Fruit fly (Drosophila melanogaster) whole organism, embryonic: ENCODE data around the gene Arc42.

Experiments
- Atf3 ChIP-seq: fragments of 200-800 bp; sonication (Bioruptor generic); optimal IDR thresholded peaks from 3 replicates; lab custom pipeline; 2016; ENCODE audit warnings: missing biosample characterization, missing genetic modification characterization
- CG10267 ChIP-seq: fragments of 200-800 bp; sonication (Bioruptor generic); optimal IDR thresholded peaks from 2 replicates; lab custom pipeline; 2018; ENCODE audit warnings: missing biosample characterization, mild to moderate bottlenecking, missing genetic modification characterization, moderate library complexity
- CG10366 ChIP-seq: fragments of 200-800 bp; sonication (Bioruptor generic); IDR thresholded peaks from 2 replicates; pipeline ENCODE4 v1.3.6; 2022; ENCODE audit warnings: missing biosample characterization, missing genetic modification characterization
- CG10431 ChIP-seq: fragments of 200-800 bp; sonication (Bioruptor generic); optimal IDR thresholded peaks from 3 replicates; lab custom pipeline; 2018; ENCODE audit warnings: missing biosample characterization, mild to moderate bottlenecking, missing genetic modification characterization
- CG11093 ChIP-seq: fragments of 200-800 bp; sonication (Bioruptor generic); IDR thresholded peaks from 3 replicates; pipeline ENCODE4 v1.3.6; 2022; ENCODE audit warnings: missing biosample characterization, missing genetic modification characterization
- CG11723 ChIP-seq: fragments of 200-800 bp; sonication (Bioruptor generic); optimal IDR thresholded peaks from 2 replicates; lab custom pipeline; 2017; ENCODE audit warnings: missing biosample characterization, mild to moderate bottlenecking, missing genetic modification characterization
- CG12104 ChIP-seq: fragments of 200-800 bp; sonication (Bioruptor generic); optimal IDR thresholded peaks from 3 replicates; lab custom pipeline; 2016; ENCODE audit warnings: missing biosample characterization, missing genetic modification characterization
- CG13123 ChIP-seq: fragments of 200-800 bp; sonication (Bioruptor generic); optimal IDR thresholded peaks from 2 replicates; lab custom pipeline; 2016; ENCODE audit warnings: missing biosample characterization, missing genetic modification characterization
- CG13296 ChIP-seq: fragments of 200-800 bp; sonication (Bioruptor generic); optimal IDR thresholded peaks from 3 replicates; lab custom pipeline; 2018; ENCODE audit warnings: missing biosample characterization, mild to moderate bottlenecking, missing genetic modification characterization
- CG13894 ChIP-seq: fragments of 200-800 bp; sonication (Bioruptor generic); optimal IDR thresholded peaks from 3 replicates; lab custom pipeline; 2018; ENCODE audit warnings: missing biosample characterization, mild to moderate bottlenecking, missing genetic modification characterization, moderate library complexity
- CG1529 ChIP-seq: fragments of 200-800 bp; sonication (Bioruptor generic); optimal IDR thresholded peaks from 3 replicates; lab custom pipeline; 2018; ENCODE audit warnings: missing biosample characterization, missing genetic modification characterization
- CG15696 ChIP-seq: fragments of 200-800 bp; sonication (Bioruptor generic); optimal IDR thresholded peaks from 2 replicates; lab custom pipeline; 2019; ENCODE audit warnings: missing biosample characterization, mild to moderate bottlenecking, missing genetic modification characterization, moderate library complexity
- CG16863 ChIP-seq: fragments of 200-800 bp; sonication (Bioruptor generic); optimal IDR thresholded peaks from 3 replicates; lab custom pipeline; 2016; ENCODE audit warnings: missing biosample characterization, missing genetic modification characterization
- CG17612 ChIP-seq: fragments of 200-800 bp; sonication (Bioruptor generic); IDR thresholded peaks from 2 replicates; pipeline ENCODE4 v1.3.6; 2022; ENCODE audit warnings: missing biosample characterization, missing genetic modification characterization
- CG1792 ChIP-seq: fragments of 200-800 bp; sonication (Bioruptor generic); optimal IDR thresholded peaks from 2 replicates; lab custom pipeline; 2016; ENCODE audit warnings: missing biosample characterization, missing genetic modification characterization
- CG18262 ChIP-seq: fragments of 200-800 bp; optimal IDR thresholded peaks from 3 replicates; lab custom pipeline; 2019; ENCODE audit warnings: missing biosample characterization, mild to moderate bottlenecking, missing genetic modification characterization, moderate library complexity
- CG2202 ChIP-seq: fragments of 200-800 bp; sonication (Bioruptor generic); optimal IDR thresholded peaks from 2 replicates; lab custom pipeline; 2018; ENCODE audit warnings: missing biosample characterization, mild to moderate bottlenecking, missing genetic modification characterization
- CG30431 ChIP-seq: fragments of 200-800 bp; sonication (Bioruptor generic); optimal IDR thresholded peaks from 2 replicates; lab custom pipeline; 2017; ENCODE audit warnings: missing biosample characterization, missing genetic modification characterization
- CG31365 ChIP-seq: fragments of 200-800 bp; sonication (Bioruptor generic); optimal IDR thresholded peaks from 2 replicates; lab custom pipeline; 2018; ENCODE audit warnings: missing biosample characterization, mild to moderate bottlenecking, missing genetic modification characterization
- CG34422 ChIP-seq: fragments of 200-800 bp; sonication (Bioruptor generic); IDR thresholded peaks from 3 replicates; pipeline ENCODE4 v1.3.6; 2022; ENCODE audit warnings: missing biosample characterization, missing genetic modification characterization
- CG43689 ChIP-seq: fragments of 200-800 bp; sonication (Bioruptor generic); IDR thresholded peaks from 2 replicates; pipeline ENCODE4 v1.3.6; 2022; ENCODE audit warnings: missing biosample characterization, missing genetic modification characterization
- CG7556 ChIP-seq: fragments of 200-800 bp; sonication (Bioruptor generic); optimal IDR thresholded peaks from 2 replicates; lab custom pipeline; 2017; ENCODE audit warnings: missing biosample characterization, mild to moderate bottlenecking, missing genetic modification characterization
- CoRest ChIP-seq: fragments of 200-800 bp; sonication (Bioruptor generic); optimal IDR thresholded peaks from 3 replicates; lab custom pipeline; 2018; ENCODE audit warnings: missing biosample characterization, mild to moderate bottlenecking, missing genetic modification characterization, moderate library complexity
- Dll ChIP-seq: fragments of 200-800 bp; sonication (Bioruptor generic); IDR thresholded peaks from 4 replicates; pipeline ENCODE4 v1.3.6; 2022; ENCODE audit warnings: missing biosample characterization, missing genetic modification characterization; ENCODE audit not compliant: partially characterized antibody
- ERR ChIP-seq: fragments of 200-800 bp; sonication (Bioruptor generic); optimal IDR thresholded peaks from 2 replicates; lab custom pipeline; 2016; ENCODE audit warnings: missing biosample characterization, missing genetic modification characterization
- Hey ChIP-seq: fragments of 200-800 bp; sonication (Bioruptor generic); optimal IDR thresholded peaks from 3 replicates; lab custom pipeline; 2018; ENCODE audit warnings: missing biosample characterization, mild to moderate bottlenecking, missing genetic modification characterization
- HmgD ChIP-seq: fragments of 200-800 bp; sonication (Bioruptor generic); optimal IDR thresholded peaks from 3 replicates; lab custom pipeline; 2016; ENCODE audit warnings: missing biosample characterization, missing genetic modification characterization
- Hr3 ChIP-seq: fragments of 200-800 bp; sonication (Bioruptor generic); optimal IDR thresholded peaks from 3 replicates; lab custom pipeline; 2016; ENCODE audit warnings: missing biosample characterization, missing genetic modification characterization
- Kr ChIP-seq: fragments of 200-800 bp; sonication (Bioruptor generic); optimal IDR thresholded peaks from 2 replicates; lab custom pipeline; 2017; ENCODE audit warnings: missing biosample characterization, mild to moderate bottlenecking, missing genetic modification characterization
- Max ChIP-seq: fragments of 200-800 bp; sonication (Bioruptor generic); optimal IDR thresholded peaks from 2 replicates; lab custom pipeline; 2016; ENCODE audit warnings: missing biosample characterization, mild to moderate bottlenecking, missing genetic modification characterization
- NK7.1 ChIP-seq: fragments of 200-800 bp; sonication (Bioruptor generic); optimal IDR thresholded peaks from 3 replicates; lab custom pipeline; 2016; ENCODE audit warnings: missing biosample characterization, missing genetic modification characterization
- Opbp ChIP-seq: fragments of 200-800 bp; sonication (Bioruptor generic); IDR thresholded peaks from 3 replicates; pipeline ENCODE4 v1.3.6; 2022; ENCODE audit warnings: missing biosample characterization, missing genetic modification characterization; ENCODE audit not compliant: partially characterized antibody
- Sin3A ChIP-seq: fragments of >200 bp; optimal IDR thresholded peaks from 2 replicates; lab custom pipeline; 2018
- Sox102F ChIP-seq: fragments of 200-800 bp; sonication (Bioruptor generic); optimal IDR thresholded peaks from 2 replicates; lab custom pipeline; 2018; ENCODE audit warnings: missing biosample characterization, mild to moderate bottlenecking, missing genetic modification characterization, moderate library complexity
- Sry-β ChIP-seq: fragments of 200-800 bp; sonication (Bioruptor generic); optimal IDR thresholded peaks from 2 replicates; lab custom pipeline; 2018; ENCODE audit warnings: missing biosample characterization, mild to moderate bottlenecking, missing genetic modification characterization, moderate library complexity
- Taf1 ChIP-seq: fragments of 200-800 bp; sonication (Bioruptor generic); IDR thresholded peaks from 2 replicates; pipeline ENCODE4 v1.3.6; 2022; ENCODE audit warnings: missing biosample characterization, missing genetic modification characterization
- ab ChIP-seq: fragments of 200-800 bp; sonication (Bioruptor generic); optimal IDR thresholded peaks from 2 replicates; lab custom pipeline; 2016; ENCODE audit warnings: missing biosample characterization, missing genetic modification characterization
- crol ChIP-seq: fragments of 200-800 bp; sonication (Bioruptor generic); IDR thresholded peaks from 2 replicates; pipeline ENCODE4 v1.3.6; 2022; ENCODE audit warnings: missing biosample characterization, missing genetic modification characterization
- exex ChIP-seq: fragments of 200-800 bp; sonication (Bioruptor generic); optimal IDR thresholded peaks from 4 replicates; lab custom pipeline; 2018; ENCODE audit warnings: missing biosample characterization, mild to moderate bottlenecking, missing genetic modification characterization, moderate library complexity
- fd64A ChIP-seq: fragments of 200-800 bp; sonication (Bioruptor generic); optimal IDR thresholded peaks from 3 replicates; lab custom pipeline; 2018; ENCODE audit warnings: missing biosample characterization, mild to moderate bottlenecking, missing genetic modification characterization
- insv ChIP-seq, 2 experiments: fragments of 200-800 bp; sonication (Bioruptor generic); optimal IDR thresholded peaks; 3 replicates each; lab custom pipeline; 2016 to 2018; ENCODE audit warnings: missing biosample characterization in 2 of 2, missing genetic modification characterization in 2 of 2
- jigr1 ChIP-seq: fragments of 200-800 bp; sonication (Bioruptor generic); IDR thresholded peaks from 3 replicates; pipeline ENCODE4 v1.3.6; 2022; ENCODE audit warnings: missing biosample characterization, missing genetic modification characterization
- luna ChIP-seq: fragments of 200-800 bp; sonication (Bioruptor generic); optimal IDR thresholded peaks from 2 replicates; lab custom pipeline; 2016; ENCODE audit warnings: missing biosample characterization, missing genetic modification characterization
- mirr ChIP-seq: fragments of 200-800 bp; sonication (Bioruptor generic); optimal IDR thresholded peaks from 3 replicates; lab custom pipeline; 2018; ENCODE audit warnings: missing biosample characterization, mild to moderate bottlenecking, missing genetic modification characterization
- pb ChIP-seq: fragments of 200-800 bp; sonication (Bioruptor generic); optimal IDR thresholded peaks from 3 replicates; lab custom pipeline; 2016; ENCODE audit warnings: missing biosample characterization, missing genetic modification characterization
- shn ChIP-seq: fragments of 200-800 bp; sonication (Bioruptor generic); optimal IDR thresholded peaks from 3 replicates; lab custom pipeline; 2016; ENCODE audit warnings: missing biosample characterization, missing genetic modification characterization
- sna ChIP-seq: fragments of 200-800 bp; sonication (Bioruptor generic); IDR thresholded peaks from 2 replicates; pipeline ENCODE4 v1.3.6; 2022; ENCODE audit warnings: missing biosample characterization, missing genetic modification characterization; ENCODE audit not compliant: partially characterized antibody
- sr ChIP-seq: fragments of 200-800 bp; sonication (Bioruptor generic); IDR thresholded peaks from 3 replicates; pipeline ENCODE4 v1.3.6; 2022; ENCODE audit warnings: missing biosample characterization, missing genetic modification characterization
- tin ChIP-seq: fragments of 200-800 bp; sonication (Bioruptor generic); optimal IDR thresholded peaks from 3 replicates; lab custom pipeline; 2016; ENCODE audit warnings: missing biosample characterization, missing genetic modification characterization
- tup ChIP-seq: fragments of 200-800 bp; sonication (Bioruptor generic); optimal IDR thresholded peaks from 2 replicates; lab custom pipeline; 2016; ENCODE audit warnings: missing biosample characterization, mild to moderate bottlenecking, missing genetic modification characterization, moderate library complexity
- wdn ChIP-seq: fragments of 200-800 bp; sonication (Bioruptor generic); IDR thresholded peaks from 2 replicates; pipeline ENCODE4 v1.3.6; 2022; ENCODE audit warnings: missing biosample characterization, missing genetic modification characterization

The Arc42 gene

dm6 chr3R:19908863-19909343 is 31.4 kb downstream of the Arc42 start (continued):
- TF ChIP-seq wdn (GFP tag; lab: Robert Waterston, UW) = peak; percentile 77
- TF ChIP-seq CG17612 (GFP tag; lab: Robert Waterston, UW) = peak; percentile 59; the same call in 1 of the 2 replicates
- peak; percentile 53 for TF ChIP-seq CG13296 (GFP tag; lab: Kevin White, UChicago)
- peak; percentile 80 for TF ChIP-seq CG16863
- peak; percentile 84 for TF ChIP-seq CG7556 (GFP tag; lab: Kevin White, UChicago)
- peak; percentile 92 for TF ChIP-seq CG10366 (GFP tag; lab: Robert Waterston, UW)
- TF ChIP-seq CG34422 (GFP tag; lab: Robert Waterston, UW) = peak; percentile 89
- TF ChIP-seq jigr1 = peak; percentile 44; the same call in 1 of the 3 replicates
- peak; percentile 70 for TF ChIP-seq CG1792 (GFP tag; lab: Kevin White, UChicago)
- peak; percentile 52 for TF ChIP-seq CG10267 (tag; lab: Kevin White, UChicago)
- peak; percentile 72 for TF ChIP-seq ab (GFP tag; lab: Kevin White, UChicago)
- TF ChIP-seq CG11093 (GFP tag; lab: Robert Waterston, UW) = 0 out of 3 replicates have a peak, but pooled peaks have one; percentile 44
- TF ChIP-seq CG30431 (GFP tag; lab: Kevin White, UChicago) = peak; percentile 72
- TF ChIP-seq Hey (tag; lab: Kevin White, UChicago) = peak; percentile 17
- peak; percentile 28 for TF ChIP-seq tup (GFP tag; lab: Kevin White, UChicago)
- peak; percentile 43; the same call in 2 of the 3 replicates for TF ChIP-seq sr (GFP tag; lab: Robert Waterston, UW)
- peak; percentile 67 for TF ChIP-seq CG12104 (GFP tag; lab: Kevin White, UChicago)
- peak; percentile 56 for TF ChIP-seq NK7.1 (GFP tag; lab: Kevin White, UChicago)
- TF ChIP-seq CG10431 (GFP tag; lab: Kevin White, UChicago) = no peak
- peak; percentile 78 for TF ChIP-seq Atf3
- TF ChIP-seq Dll = no peak
- TF ChIP-seq shn (GFP tag; lab: Kevin White, UChicago) = peak; percentile 78
- TF ChIP-seq CG13894 (tag; lab: Kevin White, UChicago) = peak; percentile 41
- TF ChIP-seq crol (GFP tag; lab: Robert Waterston, UW) = no peak
- peak; percentile 60 for TF ChIP-seq CG31365 (tag; lab: Kevin White, UChicago)
- no peak for TF ChIP-seq Sin3A (lab: Kevin White, UChicago)
- TF ChIP-seq Hr3 (GFP tag; lab: Kevin White, UChicago) = peak; percentile 82
- peak; percentile 78 for TF ChIP-seq CoRest (tag; lab: Kevin White, UChicago)
- peak; percentile 10 for TF ChIP-seq mirr (GFP tag; lab: Kevin White, UChicago)
- peak; percentile 38 for TF ChIP-seq CG11723 (GFP tag; lab: Kevin White, UChicago)
- peak; percentile 70 for TF ChIP-seq pb (GFP tag; lab: Kevin White, UChicago)
- TF ChIP-seq CG18262 (tag; lab: Kevin White, UChicago) = peak; percentile 62
- TF ChIP-seq exex = peak; percentile 87
- peak; percentile 40 for TF ChIP-seq CG2202 (tag; lab: Kevin White, UChicago)
- TF ChIP-seq CG1529 = peak; percentile 75
- TF ChIP-seq CG43689 (GFP tag; lab: Robert Waterston, UW) = peak; percentile 66
- no peak for TF ChIP-seq Kr (GFP tag; lab: Kevin White, UChicago)
- TF ChIP-seq Max (GFP tag; lab: Kevin White, UChicago) = peak; percentile 54
- peak; percentile 37 for TF ChIP-seq HmgD
- TF ChIP-seq Opbp (GFP tag; lab: Robert Waterston, UW) = no peak; the same call in 2 of the 3 replicates
- no peak for TF ChIP-seq Sry-β (GFP tag; lab: Kevin White, UChicago)
- no peak for TF ChIP-seq insv (GFP tag; optimal IDR thresholded peaks at IDR 0.05; lab: Kevin White, UChicago)
- peak; percentile 76 for TF ChIP-seq fd64A (GFP tag; lab: Kevin White, UChicago)
- TF ChIP-seq Taf1 = peak; percentile 59
- TF ChIP-seq tin (GFP tag; lab: Kevin White, UChicago) = peak; percentile 78
- TF ChIP-seq CG15696 (tag; lab: Kevin White, UChicago) = no peak
- TF ChIP-seq luna (GFP tag; lab: Kevin White, UChicago) = peak; percentile 51
- peak; percentile 90 for TF ChIP-seq Sox102F (GFP tag; lab: Kevin White, UChicago)
- TF ChIP-seq sna (GFP tag; lab: Robert Waterston, UW) = no peak
- TF ChIP-seq CG13123 (GFP tag; lab: Kevin White, UChicago) = peak; percentile 65
- TF ChIP-seq ERR (GFP tag; lab: Kevin White, UChicago) = peak; percentile 14
